Worm (Caenorhabditis elegans) whole organism, L4 larva: ENCODE data around the gene rhr-2.

Experiments used
- F26F4.8 ChIP-seq: fragments of 200-800 bp; sonication (Bioruptor generic); conservative IDR thresholded peaks from 2 replicates; pipeline ENCODE4 v1.3.6; 2022; ENCODE audit warnings: missing genetic modification characterization, missing compliant biosample characterization
- F44E2.7 ChIP-seq: fragments of 200-800 bp; sonication (Bioruptor generic); IDR thresholded peaks from 2 replicates; pipeline ENCODE4 v2.1.2; 2022; ENCODE audit warnings: missing genetic modification characterization, missing compliant biosample characterization
- T26A8.4 ChIP-seq: fragments of 200-800 bp; sonication (Bioruptor generic); IDR thresholded peaks from 2 replicates; pipeline ENCODE4 v1.3.6; 2022; ENCODE audit warnings: missing genetic modification characterization, missing compliant biosample characterization
- Y75B8A.6 ChIP-seq: fragments of 200-800 bp; sonication (Bioruptor generic); IDR thresholded peaks from 2 replicates; pipeline ENCODE4 v1.3.6; 2022; ENCODE audit warnings: missing genetic modification reagents, missing genetic modification characterization, missing compliant biosample characterization
- ZK546.5 ChIP-seq, 2 experiments: sonication (generic microtip); optimal IDR thresholded peaks; 2 replicates each; lab custom pipeline; 2017; ENCODE audit warnings: missing biosample characterization in 2 of 2, missing genetic modification characterization in 2 of 2
- aha-1 ChIP-seq: fragments of 150-350 bp; peaks from one replicate; lab custom pipeline; 2014; ENCODE audit warnings: missing biosample characterization, missing genetic modification characterization
- ceh-28 ChIP-seq: fragments of 150-350 bp; optimal IDR thresholded peaks from 2 replicates; lab custom pipeline; 2014; ENCODE audit warnings: missing biosample characterization, missing genetic modification reagents, missing genetic modification characterization
- ceh-32 ChIP-seq: sonication (generic microtip); optimal IDR thresholded peaks from 2 replicates; lab custom pipeline; 2016; ENCODE audit warnings: mild to moderate bottlenecking, missing genetic modification characterization, missing compliant biosample characterization; ENCODE audit not compliant: poor library complexity
- ceh-82 ChIP-seq: sonication (generic microtip); optimal IDR thresholded peaks from 2 replicates; lab custom pipeline; 2017; ENCODE audit warnings: missing biosample characterization, missing genetic modification characterization
- ces-1 ChIP-seq: fragments of 150-350 bp; sonication (generic microtip); optimal IDR thresholded peaks from 4 replicates; lab custom pipeline; 2014; ENCODE audit warnings: missing biosample characterization, missing genetic modification reagents, missing genetic modification characterization
- daf-19 ChIP-seq: fragments of 200-800 bp; sonication (Bioruptor generic); conservative IDR thresholded peaks from 2 replicates; pipeline ENCODE4 v1.3.6; 2022; ENCODE audit warnings: missing genetic modification characterization, missing compliant biosample characterization
- dmd-6 ChIP-seq: fragments of 200-800 bp; sonication (Bioruptor generic); IDR thresholded peaks from 2 replicates; pipeline ENCODE4 v1.3.6; 2022; ENCODE audit warnings: missing genetic modification reagents, missing genetic modification characterization, missing compliant biosample characterization
- dmd-9 ChIP-seq: fragments of 200-800 bp; sonication (Bioruptor generic); IDR thresholded peaks from 2 replicates; pipeline ENCODE4 v1.3.6; 2022; ENCODE audit warnings: missing genetic modification reagents, missing genetic modification characterization, missing compliant biosample characterization
- egl-27 ChIP-seq: sonication (generic microtip); optimal IDR thresholded peaks from 3 replicates; lab custom pipeline; 2017; ENCODE audit warnings: missing biosample characterization, missing genetic modification reagents, missing genetic modification characterization
- egl-43 ChIP-seq: fragments of 200-800 bp; sonication (Bioruptor generic); IDR thresholded peaks from 2 replicates; pipeline ENCODE4 v1.3.6; 2022; ENCODE audit warnings: missing genetic modification reagents, missing genetic modification characterization, missing compliant biosample characterization
- fkh-10 ChIP-seq: fragments of 150-350 bp; optimal IDR thresholded peaks from 2 replicates; lab custom pipeline; 2014; ENCODE audit warnings: missing biosample characterization, missing genetic modification reagents, missing genetic modification characterization
- hlh-11 ChIP-seq: fragments of 200-800 bp; sonication (Bioruptor generic); optimal IDR thresholded peaks from 2 replicates; lab custom pipeline; 2018; ENCODE audit warnings: mild to moderate bottlenecking, missing genetic modification characterization, missing compliant biosample characterization
- jun-1 ChIP-seq: fragments of 150-350 bp; optimal IDR thresholded peaks from 2 replicates; lab custom pipeline; 2014; ENCODE audit warnings: missing biosample characterization, missing genetic modification reagents, missing genetic modification characterization
- lin-38 ChIP-seq: fragments of 200-800 bp; sonication (Bioruptor generic); IDR thresholded peaks from 2 replicates; pipeline ENCODE4 v1.3.6; 2022; ENCODE audit warnings: missing genetic modification reagents, missing genetic modification characterization, missing compliant biosample characterization
- lir-3 ChIP-seq: sonication (generic microtip); optimal IDR thresholded peaks from 2 replicates; lab custom pipeline; 2016; ENCODE audit warnings: mild to moderate bottlenecking, missing genetic modification characterization, missing compliant biosample characterization
- madf-9 ChIP-seq: fragments of 200-800 bp; sonication (Bioruptor generic); conservative IDR thresholded peaks from 2 replicates; pipeline ENCODE4 v1.3.6; 2022; ENCODE audit warnings: missing genetic modification reagents, missing genetic modification characterization, missing compliant biosample characterization
- mxl-2 ChIP-seq: fragments of 200-800 bp; sonication (Bioruptor generic); conservative IDR thresholded peaks from 2 replicates; pipeline ENCODE4 v1.3.6; 2022; ENCODE audit warnings: missing genetic modification reagents, missing genetic modification characterization, missing compliant biosample characterization
- nhr-28 ChIP-seq: fragments of 150-350 bp; optimal IDR thresholded peaks from 2 replicates; lab custom pipeline; 2014; ENCODE audit warnings: missing biosample characterization, missing genetic modification characterization
- nhr-41 ChIP-seq: fragments of 200-800 bp; sonication (Bioruptor generic); IDR thresholded peaks from 2 replicates; pipeline ENCODE4 v1.3.6; 2022; ENCODE audit warnings: missing genetic modification reagents, missing genetic modification characterization, missing compliant biosample characterization
- nhr-48 ChIP-seq: sonication (generic microtip); optimal IDR thresholded peaks from 2 replicates; lab custom pipeline; 2016; ENCODE audit warnings: mild to moderate bottlenecking, missing genetic modification characterization, missing compliant biosample characterization
- nhr-6 ChIP-seq: fragments of 150-350 bp; optimal IDR thresholded peaks from 2 replicates; lab custom pipeline; 2014; ENCODE audit warnings: missing biosample characterization, missing genetic modification characterization
- pha-4 ChIP-seq, 2 experiments: fragments of 150-350 bp in 1 of 2; fragments of 200-800 bp in 1 of 2; sonication (Bioruptor generic) in 1 of 2; IDR thresholded peaks in 1 of 2; optimal IDR thresholded peaks in 1 of 2; 2 replicates each; pipeline versions ENCODE4 v1.3.6 to Lab custom; 2014 to 2022; ENCODE audit warnings: missing genetic modification characterization in 2 of 2, missing genetic modification reagents in 2 of 2, missing biosample characterization in 1 of 2, missing compliant biosample characterization in 1 of 2
- php-3 ChIP-seq: fragments of 200-800 bp; sonication (Bioruptor generic); IDR thresholded peaks from 2 replicates; pipeline ENCODE4 v1.3.6; 2022; ENCODE audit warnings: missing genetic modification reagents, missing genetic modification characterization, missing compliant biosample characterization
- pqm-1 ChIP-seq: sonication (generic microtip); optimal IDR thresholded peaks from 2 replicates; lab custom pipeline; 2017; ENCODE audit warnings: missing biosample characterization, missing genetic modification characterization
- saeg-2 ChIP-seq: fragments of 200-800 bp; sonication (Bioruptor generic); IDR thresholded peaks from 2 replicates; pipeline ENCODE4 v1.3.6; 2022; ENCODE audit warnings: missing genetic modification reagents, missing genetic modification characterization, missing compliant biosample characterization
- skn-1 ChIP-seq: fragments of 150-350 bp; optimal IDR thresholded peaks from 2 replicates; lab custom pipeline; 2014; ENCODE audit warnings: missing biosample characterization, missing genetic modification characterization
- spr-1 ChIP-seq: sonication (generic microtip); optimal IDR thresholded peaks from 2 replicates; lab custom pipeline; 2016; ENCODE audit warnings: mild to moderate bottlenecking, missing genetic modification characterization, missing compliant biosample characterization
- tra-1 ChIP-seq: fragments of 200-800 bp; sonication (Bioruptor generic); IDR thresholded peaks from 2 replicates; pipeline ENCODE4 v1.3.6; 2022; ENCODE audit warnings: missing genetic modification reagents, missing genetic modification characterization, missing compliant biosample characterization
- unc-62 ChIP-seq, 3 experiments: fragments of 150-350 bp in 1 of 3; sonication (generic microtip); optimal IDR thresholded peaks in 2 of 3; peaks in 1 of 3; 1 replicate in 1 of 3; 2 replicates in 2 of 3; lab custom pipeline; 2014 to 2017; ENCODE audit warnings: missing biosample characterization in 3 of 3, missing genetic modification characterization in 3 of 3, missing genetic modification reagents in 3 of 3, missing genotype in 1 of 3
- zfp-2 ChIP-seq: sonication (generic microtip); optimal IDR thresholded peaks from 2 replicates; lab custom pipeline; 2016; ENCODE audit warnings: mild to moderate bottlenecking, missing genetic modification characterization, missing compliant biosample characterization
- zfp-3 ChIP-seq: fragments of 200-800 bp; sonication (Bioruptor generic); conservative IDR thresholded peaks from 2 replicates; pipeline ENCODE4 v1.3.6; 2022; ENCODE audit warnings: missing genetic modification reagents, missing genetic modification characterization, missing compliant biosample characterization
- zip-2 ChIP-seq: fragments of 150-350 bp; optimal IDR thresholded peaks from 2 replicates; lab custom pipeline; 2014; ENCODE audit warnings: missing biosample characterization, missing genetic modification characterization
- ztf-11 ChIP-seq: fragments of 150-350 bp; optimal IDR thresholded peaks from 2 replicates; lab custom pipeline; 2014; ENCODE audit warnings: missing biosample characterization, missing genetic modification characterization

rhr-2 gene

ce11 chrV:11716930-11717329, 13.0 kb downstream of the rhr-2 start (continued):
- TF ChIP-seq unc-62 (GFP tag; optimal IDR thresholded peaks at IDR 0.05 in 1 of 2; lab: Kevin White, UChicago) (peak in 1 of 2 experiments; percentile 36), unc-62 (tag; optimal IDR thresholded peaks at IDR 0.05; lab: Kevin White, UChicago) (no peak)

ce11 chrV:11715797-11716196, 14.2 kb downstream of the rhr-2 start, which contains the start of gene tre-3:
tre-3 (minus strand) TSS chrV:11715903.
- TF ChIP-seq pha-4 (GFP tag; IDR thresholded peaks at IDR 0.05; lab: Robert Waterston, UW) (no peak), pha-4 (tag; optimal IDR thresholded peaks at IDR 0.05; lab: Kevin White, UChicago) (no peak), dmd-6 (GFP tag; lab: Robert Waterston, UW) (peak; percentile 51; the same call in 1 of the 2 replicates), ztf-11 (tag; lab: Kevin White, UChicago) (no peak), F26F4.8 (GFP tag; lab: Robert Waterston, UW) (no peak), nhr-28 (peak; percentile 12), ceh-82 (tag; lab: Kevin White, UChicago) (no peak), dmd-9 (no peak), aha-1 (tag; lab: Kevin White, UChicago) (no peak), ZK546.5 (tag; optimal IDR thresholded peaks at IDR 0.05; lab: Kevin White, UChicago) (no peak), saeg-2 (GFP tag; lab: Robert Waterston, UW) (no peak), lin-38 (GFP tag; lab: Robert Waterston, UW) (no peak), nhr-6 (tag; lab: Kevin White, UChicago) (no peak), pqm-1 (tag; lab: Kevin White, UChicago) (peak; percentile 8), mxl-2 (GFP tag; lab: Robert Waterston, UW) (no peak), zip-2 (tag; lab: Kevin White, UChicago) (no peak), nhr-48 (tag; lab: Kevin White, UChicago) (no peak), zfp-3 (GFP tag; lab: Robert Waterston, UW) (no peak), skn-1 (tag; lab: Kevin White, UChicago) (no peak), F44E2.7 (no peak), unc-62 (GFP tag; optimal IDR thresholded peaks at IDR 0.05 in 1 of 2; lab: Kevin White, UChicago) (peak in 1 of 2 experiments; percentile 27), unc-62 (tag; optimal IDR thresholded peaks at IDR 0.05; lab: Kevin White, UChicago) (no peak)

- TF ChIP-seq lir-3 (tag; lab: Kevin White, UChicago) (no peak), ceh-32 (tag; lab: Kevin White, UChicago) (peak; percentile 85)
- TF ChIP-seq, all 104 proteins: peak for 1
Observed at ce11 chrV:11711751-11712150, 18.2 kb downstream of the rhr-2 start.

- TF ChIP-seq T26A8.4 (GFP tag; lab: Robert Waterston, UW), result no peak
- TF ChIP-seq jun-1 (tag; lab: Kevin White, UChicago), result no peak
- no peak for TF ChIP-seq ceh-28 (tag; lab: Kevin White, UChicago)
- peak; percentile 83 for TF ChIP-seq ceh-32 (tag; lab: Kevin White, UChicago)
- TF ChIP-seq zfp-2, result no peak
- no peak for TF ChIP-seq pha-4 (GFP tag; IDR thresholded peaks at IDR 0.05; lab: Robert Waterston, UW)
- TF ChIP-seq pha-4 (tag; optimal IDR thresholded peaks at IDR 0.05; lab: Kevin White, UChicago), result no peak
- no peak for TF ChIP-seq hlh-11
- TF ChIP-seq egl-43, result no peak
Observed at ce11 chrV:11706353-11706752, 23.6 kb downstream of the rhr-2 start.

- TF ChIP-seq nhr-28, result no peak
- peak; percentile 64 for TF ChIP-seq ceh-32 (tag; lab: Kevin White, UChicago)
Observed at ce11 chrV:11705399-11705798, 24.6 kb downstream of the rhr-2 start, which contains the start of gene ceh-32. ceh-32 (minus strand) TSS chrV:11705400.

ce11 chrV:11704658-11705057, 25.3 kb downstream of the rhr-2 start:
- TF ChIP-seq spr-1 (tag; lab: Kevin White, UChicago) (no peak), Y75B8A.6 (GFP tag; lab: Robert Waterston, UW) (no peak), daf-19 (GFP tag; lab: Robert Waterston, UW) (no peak), fkh-10 (GFP tag; lab: Kevin White, UChicago) (peak; percentile 77), php-3 (GFP tag; lab: Robert Waterston, UW) (no peak), aha-1 (tag; lab: Kevin White, UChicago) (peak; percentile 84), ces-1 (GFP tag; lab: Kevin White, UChicago) (peak; percentile 82), madf-9 (GFP tag; lab: Robert Waterston, UW) (no peak), ceh-28 (tag; lab: Kevin White, UChicago) (no peak), nhr-41 (GFP tag; lab: Robert Waterston, UW) (no peak), ceh-32 (tag; lab: Kevin White, UChicago) (peak; percentile 92), egl-27 (no peak), tra-1 (GFP tag; lab: Robert Waterston, UW) (no peak)
